Worm (Caenorhabditis elegans) whole organism, young adult: ENCODE measurements around the gene bca-1.

Experiments used
- B0019.2 ChIP-seq: fragments of 200-800 bp; sonication (Bioruptor generic); conservative IDR thresholded peaks from 2 replicates; pipeline ENCODE4 v1.3.6; 2022; ENCODE audit warnings: missing genetic modification reagents, missing genetic modification characterization, missing compliant biosample characterization
- C06A6.2 ChIP-seq: fragments of 200-800 bp; sonication (Bioruptor generic); conservative IDR thresholded peaks from 2 replicates; pipeline ENCODE4 v1.3.6; 2022; ENCODE audit warnings: missing genetic modification characterization, missing compliant biosample characterization
- C17E4.6 ChIP-seq: fragments of 200-800 bp; sonication (Bioruptor generic); IDR thresholded peaks from 2 replicates; pipeline ENCODE4 v1.3.6; 2022; ENCODE audit warnings: missing genetic modification reagents, missing genetic modification characterization, missing compliant biosample characterization
- D2030.7 ChIP-seq: fragments of 200-800 bp; sonication (Bioruptor generic); IDR thresholded peaks from 2 replicates; pipeline ENCODE4 v1.3.6; 2022; ENCODE audit warnings: missing genetic modification reagents, missing genetic modification characterization, missing compliant biosample characterization
- F52B5.7 ChIP-seq: sonication (generic microtip); optimal IDR thresholded peaks from 2 replicates; lab custom pipeline; 2016; ENCODE audit warnings: mild to moderate bottlenecking, missing genetic modification characterization, missing compliant biosample characterization
- F55B11.4 ChIP-seq: sonication (generic microtip); optimal IDR thresholded peaks from 2 replicates; lab custom pipeline; 2016; ENCODE audit warnings: missing compliant biosample characterization, missing genetic modification characterization, borderline replicate concordance; ENCODE audit not compliant: insufficient read depth
- F57A8.1 ChIP-seq: fragments of 200-800 bp; sonication (Bioruptor generic); optimal IDR thresholded peaks from 2 replicates; lab custom pipeline; 2018; ENCODE audit warnings: mild to moderate bottlenecking, missing genetic modification characterization, moderate library complexity, missing compliant biosample characterization
- F57C9.4 ChIP-seq: sonication (generic microtip); optimal IDR thresholded peaks from 2 replicates; lab custom pipeline; 2017; ENCODE audit warnings: mild to moderate bottlenecking, missing genetic modification characterization, missing compliant biosample characterization
- T07F8.4 ChIP-seq: sonication (generic microtip); optimal IDR thresholded peaks from 2 replicates; lab custom pipeline; 2016; ENCODE audit warnings: mild to moderate bottlenecking, missing genetic modification characterization, moderate library complexity, missing compliant biosample characterization
- akir-1 ChIP-seq: fragments of 200-800 bp; sonication (Bioruptor generic); optimal IDR thresholded peaks from 2 replicates; lab custom pipeline; 2018; ENCODE audit warnings: mild to moderate bottlenecking, missing genetic modification characterization, moderate library complexity, missing compliant biosample characterization
- aptf-2 ChIP-seq: fragments of 200-800 bp; sonication (Bioruptor generic); conservative IDR thresholded peaks from 2 replicates; pipeline ENCODE4 v1.3.6; 2022; ENCODE audit warnings: missing genetic modification reagents, missing genetic modification characterization, missing compliant biosample characterization
- attf-5 ChIP-seq: fragments of 200-800 bp; sonication (Bioruptor generic); optimal IDR thresholded peaks from 2 replicates; lab custom pipeline; 2018; ENCODE audit warnings: mild to moderate bottlenecking, missing genetic modification characterization, missing compliant biosample characterization
- attf-6 ChIP-seq: fragments of 200-800 bp; sonication (Bioruptor generic); IDR thresholded peaks from 2 replicates; pipeline ENCODE4 v1.3.6; 2022; ENCODE audit warnings: missing genetic modification reagents, missing genetic modification characterization, missing compliant biosample characterization
- bed-1 ChIP-seq: fragments of 200-800 bp; sonication (Bioruptor generic); IDR thresholded peaks from 2 replicates; pipeline ENCODE4 v1.3.6; 2022; ENCODE audit warnings: missing genetic modification reagents, missing genetic modification characterization, missing compliant biosample characterization
- cebp-2 ChIP-seq: fragments of 200-800 bp; sonication (Bioruptor generic); IDR thresholded peaks from 2 replicates; pipeline ENCODE4 v1.3.6; 2022; ENCODE audit warnings: missing genetic modification characterization, missing compliant biosample characterization
- ceh-27 ChIP-seq: fragments of 200-800 bp; sonication (Bioruptor generic); optimal IDR thresholded peaks from 2 replicates; lab custom pipeline; 2018; ENCODE audit warnings: mild to moderate bottlenecking, missing genetic modification characterization, moderate library complexity, missing compliant biosample characterization
- ceh-40 ChIP-seq: fragments of 200-800 bp; sonication (Bioruptor generic); IDR thresholded peaks from 2 replicates; pipeline ENCODE4 v1.3.6; 2022; ENCODE audit warnings: missing genetic modification characterization, missing compliant biosample characterization
- dox-1 ChIP-seq: fragments of 200-800 bp; sonication (Bioruptor generic); IDR thresholded peaks from 2 replicates; pipeline ENCODE4 v1.3.6; 2022; ENCODE audit warnings: missing genetic modification reagents, missing genetic modification characterization, missing compliant biosample characterization
- ekl-4 ChIP-seq: fragments of 200-800 bp; sonication (Bioruptor generic); IDR thresholded peaks from 2 replicates; pipeline ENCODE4 v1.3.6; 2022; ENCODE audit warnings: missing genetic modification reagents, missing genetic modification characterization, missing compliant biosample characterization
- hmg-1.2 ChIP-seq: fragments of 200-800 bp; sonication (Bioruptor generic); IDR thresholded peaks from 2 replicates; pipeline ENCODE4 v1.3.6; 2022; ENCODE audit warnings: missing genetic modification reagents, missing genetic modification characterization, missing compliant biosample characterization
- lag-1 ChIP-seq: fragments of 200-800 bp; sonication (Bioruptor generic); IDR thresholded peaks from 2 replicates; pipeline ENCODE4 v1.3.6; 2022; ENCODE audit warnings: missing genetic modification reagents, missing genetic modification characterization, missing compliant biosample characterization
- let-526 ChIP-seq: fragments of 200-800 bp; sonication (Bioruptor generic); IDR thresholded peaks from 2 replicates; pipeline ENCODE4 v1.3.6; 2022; ENCODE audit warnings: missing genetic modification reagents, missing genetic modification characterization, missing compliant biosample characterization
- lin-54 ChIP-seq: fragments of 200-800 bp; sonication (Bioruptor generic); optimal IDR thresholded peaks from 2 replicates; lab custom pipeline; 2018; ENCODE audit warnings: mild to moderate bottlenecking, missing genetic modification characterization, missing compliant biosample characterization
- lsy-27 ChIP-seq: sonication (generic microtip); optimal IDR thresholded peaks from 2 replicates; lab custom pipeline; 2017; ENCODE audit warnings: missing genetic modification characterization, mild to moderate bottlenecking, missing compliant biosample characterization, antibody characterized with exemption, missing genotype, borderline replicate concordance; ENCODE audit not compliant: insufficient read depth
- madf-10 ChIP-seq: sonication (generic microtip); optimal IDR thresholded peaks from 2 replicates; lab custom pipeline; 2016; ENCODE audit warnings: mild to moderate bottlenecking, missing genetic modification characterization, missing compliant biosample characterization
- mel-28 ChIP-seq: sonication (generic microtip); optimal IDR thresholded peaks from 2 replicates; lab custom pipeline; 2016; ENCODE audit warnings: borderline replicate concordance, mild to moderate bottlenecking, missing genetic modification characterization, missing compliant biosample characterization
- mxl-1 ChIP-seq: sonication (generic microtip); optimal IDR thresholded peaks from 2 replicates; lab custom pipeline; 2016; ENCODE audit warnings: missing genetic modification characterization, missing compliant biosample characterization
- nfya-1 ChIP-seq: sonication (generic microtip); optimal IDR thresholded peaks from 2 replicates; lab custom pipeline; 2017; ENCODE audit warnings: antibody characterized with exemption, missing compliant biosample characterization, missing genetic modification characterization, borderline replicate concordance; ENCODE audit not compliant: insufficient read depth
- nhr-179 ChIP-seq: sonication (generic microtip); optimal IDR thresholded peaks from 2 replicates; lab custom pipeline; 2016; ENCODE audit warnings: mild to moderate bottlenecking, missing genetic modification characterization, missing compliant biosample characterization
- nhr-27 ChIP-seq: fragments of 200-800 bp; sonication (Bioruptor generic); optimal IDR thresholded peaks from 2 replicates; lab custom pipeline; 2018; ENCODE audit warnings: mild to moderate bottlenecking, missing genetic modification characterization, moderate library complexity, missing compliant biosample characterization
- nhr-90 ChIP-seq: sonication (generic microtip); optimal IDR thresholded peaks from 2 replicates; lab custom pipeline; 2016; ENCODE audit warnings: missing genotype, mild to moderate bottlenecking, missing genetic modification characterization, missing compliant biosample characterization
- pbrm-1 ChIP-seq: fragments of 200-800 bp; sonication (Bioruptor generic); IDR thresholded peaks from 2 replicates; pipeline ENCODE4 v1.3.6; 2022; ENCODE audit warnings: missing genetic modification reagents, missing genetic modification characterization, missing compliant biosample characterization
- rec-8 ChIP-seq, 2 experiments: sonication (generic microtip); optimal IDR thresholded peaks; 2 replicates each; lab custom pipeline; 2016; ENCODE audit warnings: mild to moderate bottlenecking in 2 of 2, missing genetic modification characterization in 2 of 2, missing genetic modification reagents in 2 of 2, missing genotype in 2 of 2, missing biosample characterization in 1 of 2, missing compliant biosample characterization in 1 of 2, moderate library complexity in 1 of 2
- rpc-1 ChIP-seq, 2 experiments: fragments of 150-350 bp in 1 of 2; sonication (generic microtip) in 1 of 2; optimal IDR thresholded peaks; 2 replicates each; lab custom pipeline; 2014 to 2018; ENCODE audit warnings: missing biosample characterization in 1 of 2, missing genetic modification characterization in 1 of 2, missing genetic modification reagents in 1 of 2, missing genotype in 1 of 2
- snpc-1.1 ChIP-seq: sonication (generic microtip); optimal IDR thresholded peaks from 2 replicates; lab custom pipeline; 2017; ENCODE audit warnings: missing genetic modification characterization, mild to moderate bottlenecking, missing compliant biosample characterization, antibody characterized with exemption, moderate library complexity, missing genotype, missing genetic modification reagents; ENCODE audit not compliant: insufficient read depth
- snpc-1.3 ChIP-seq: sonication (generic microtip); optimal IDR thresholded peaks from 2 replicates; lab custom pipeline; 2017; ENCODE audit warnings: missing genetic modification characterization, mild to moderate bottlenecking, missing compliant biosample characterization, antibody characterized with exemption, moderate library complexity, missing genotype, missing genetic modification reagents; ENCODE audit not compliant: insufficient read depth
- snpc-3.4 ChIP-seq: sonication (generic microtip); optimal IDR thresholded peaks from 2 replicates; lab custom pipeline; 2017; ENCODE audit warnings: missing genetic modification characterization, mild to moderate bottlenecking, missing compliant biosample characterization, antibody characterized with exemption, moderate library complexity, missing genotype, missing genetic modification reagents
- snpc-4 ChIP-seq, 5 experiments: fragments of 150-350 bp in 1 of 5; sonication (generic microtip) in 4 of 5; optimal IDR thresholded peaks; 2 replicates each; lab custom pipeline; 2014 to 2018; ENCODE audit warnings: missing genetic modification characterization in 5 of 5, missing biosample characterization in 3 of 5, antibody characterized with exemption in 2 of 5, mild to moderate bottlenecking in 2 of 5, missing compliant biosample characterization in 2 of 5, missing genotype in 2 of 5, moderate library complexity in 2 of 5, missing genetic modification reagents in 1 of 5
- somi-1 ChIP-seq: fragments of 200-800 bp; sonication (Bioruptor generic); optimal IDR thresholded peaks from 2 replicates; lab custom pipeline; 2018; ENCODE audit warnings: mild to moderate bottlenecking, missing genetic modification characterization, missing compliant biosample characterization
- sptf-2 ChIP-seq: fragments of 200-800 bp; sonication (Bioruptor generic); optimal IDR thresholded peaks from 2 replicates; lab custom pipeline; 2018; ENCODE audit warnings: mild to moderate bottlenecking, missing genetic modification characterization, missing compliant biosample characterization
- tlf-1 ChIP-seq: fragments of 200-800 bp; sonication (Bioruptor generic); optimal IDR thresholded peaks from 2 replicates; lab custom pipeline; 2018; ENCODE audit warnings: mild to moderate bottlenecking, missing genetic modification characterization, missing compliant biosample characterization
- xnd-1 ChIP-seq: sonication (generic microtip); optimal IDR thresholded peaks from 2 replicates; lab custom pipeline; 2016; ENCODE audit warnings: missing genotype, missing genetic modification reagents, missing genetic modification characterization, missing compliant biosample characterization
- ztf-28 ChIP-seq: fragments of 200-800 bp; sonication (Bioruptor generic); IDR thresholded peaks from 2 replicates; pipeline ENCODE4 v1.3.6; 2022; ENCODE audit warnings: missing genetic modification reagents, missing genetic modification characterization, missing compliant biosample characterization

The bca-1 gene

ce11 chrX:6178989-6179388, 25.6 kb downstream of the bca-1 start:
- TF ChIP-seq let-526 (GFP tag; lab: Robert Waterston, UW) (no peak), madf-10 (no peak), snpc-3.4 (tag; lab: Kevin White, UChicago) (no peak), snpc-4 (GFP tag; optimal IDR thresholded peaks at IDR 0.05; lab: Kevin White, UChicago) (no peak), snpc-4 (tag; optimal IDR thresholded peaks at IDR 0.05; lab: Kevin White, UChicago) (no peak), ekl-4 (GFP tag; lab: Robert Waterston, UW) (no peak), attf-5 (GFP tag; lab: Kevin White, UChicago) (no peak), ztf-28 (GFP tag; lab: Robert Waterston, UW) (no peak), nhr-90 (no peak), aptf-2 (GFP tag; lab: Robert Waterston, UW) (no peak), cebp-2 (GFP tag; lab: Robert Waterston, UW) (no peak), hmg-1.2 (GFP tag; lab: Robert Waterston, UW) (no peak), C17E4.6 (GFP tag; lab: Robert Waterston, UW) (no peak), rec-8 (tag; optimal IDR thresholded peaks at IDR 0.05; lab: Kevin White, UChicago) (no peak), lin-54 (GFP tag; lab: Kevin White, UChicago) (no peak), snpc-1.1 (no peak), attf-6 (GFP tag; lab: Robert Waterston, UW) (no peak), nfya-1 (tag; lab: Kevin White, UChicago) (no peak), mxl-1 (tag; lab: Kevin White, UChicago) (no peak), F57A8.1 (GFP tag; lab: Kevin White, UChicago) (no peak)
- TF ChIP-seq, all 124 proteins: peak for 0

ce11 chrX:6177944-6178566, 26.5 kb downstream of the bca-1 start, which contains the start of the genes T25B2.4 and T13C5.3:
Gene T25B2.4 (plus strand): TSS chrX:6178244.
Gene T13C5.3 (plus strand): TSS chrX:6178516.
- TF ChIP-seq B0019.2 (GFP tag; lab: Robert Waterston, UW) = no peak
- TF ChIP-seq bed-1 (GFP tag; lab: Robert Waterston, UW) = no peak
- no peak for TF ChIP-seq F57C9.4 (tag; lab: Kevin White, UChicago)
- TF ChIP-seq F55B11.4 (tag; lab: Kevin White, UChicago) = no peak
- no peak for TF ChIP-seq ceh-40 (GFP tag; lab: Robert Waterston, UW)
- no peak for TF ChIP-seq D2030.7 (GFP tag; lab: Robert Waterston, UW)
- no peak for TF ChIP-seq C06A6.2 (GFP tag; lab: Robert Waterston, UW)
- TF ChIP-seq rpc-1 (optimal IDR thresholded peaks at IDR 0.05; lab: Kevin White, UChicago) = no peak
- TF ChIP-seq rpc-1 (tag; optimal IDR thresholded peaks at IDR 0.05; lab: Kevin White, UChicago) = no peak
- no peak for TF ChIP-seq somi-1 (GFP tag; lab: Kevin White, UChicago)
- TF ChIP-seq tlf-1 (GFP tag; lab: Kevin White, UChicago) = no peak
- TF ChIP-seq snpc-1.3 (tag; lab: Kevin White, UChicago) = no peak
- no peak for TF ChIP-seq sptf-2
- TF ChIP-seq nhr-179 = no peak

DNA sequence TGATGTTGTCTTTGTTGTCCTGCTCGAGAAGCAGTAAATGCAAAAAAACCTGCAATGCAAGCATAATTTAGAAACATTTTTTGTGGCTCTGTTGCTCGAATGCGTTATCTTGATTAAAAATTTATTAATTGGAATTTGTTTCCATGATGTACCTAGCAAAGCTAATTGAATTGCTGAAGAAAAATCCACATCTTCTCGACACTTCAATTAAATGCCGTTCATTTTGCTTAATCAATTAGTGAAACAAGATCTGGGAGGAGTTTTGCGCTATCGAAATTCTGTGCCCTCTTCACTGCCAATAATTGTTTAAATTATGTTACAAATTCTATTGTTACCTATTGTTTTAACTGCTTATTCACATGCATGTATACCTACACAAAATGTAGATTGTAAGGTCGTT, 28.7 kb downstream of the bca-1 start, which contains the start of gene T25B2.3:
Gene T25B2.3, plus strand, starts transcription at position 301 of the 400 bp plus-strand sequence.
- TF ChIP-seq dox-1 = no peak
- TF ChIP-seq mel-28 = no peak
- TF ChIP-seq xnd-1 (tag; lab: Kevin White, UChicago) = no peak
- no peak for TF ChIP-seq nhr-27
- TF ChIP-seq F52B5.7 (tag; lab: Kevin White, UChicago) = no peak
- no peak for TF ChIP-seq T07F8.4
- TF ChIP-seq D2030.7 (GFP tag; lab: Robert Waterston, UW) = no peak
- no peak for TF ChIP-seq ceh-27 (GFP tag; lab: Kevin White, UChicago)
- TF ChIP-seq lag-1 (GFP tag; lab: Robert Waterston, UW) = no peak
- TF ChIP-seq pbrm-1 (GFP tag; lab: Robert Waterston, UW) = no peak
- TF ChIP-seq F55B11.4 (tag; lab: Kevin White, UChicago) = no peak
- TF ChIP-seq akir-1 (GFP tag; lab: Kevin White, UChicago) = no peak
- no peak for TF ChIP-seq lsy-27 (tag; lab: Kevin White, UChicago)
- TF ChIP-seq snpc-4 (GFP tag; optimal IDR thresholded peaks at IDR 0.05; lab: Kevin White, UChicago) = no peak
- TF ChIP-seq snpc-4 (tag; optimal IDR thresholded peaks at IDR 0.05; lab: Kevin White, UChicago) = no peak
